Worm (Caenorhabditis elegans) whole organism, L2 larva: ENCODE data around the gene C16C8.20.

ENCODE experiments used
- ceh-82 ChIP-seq: fragments of 150-350 bp; optimal IDR thresholded peaks from 2 replicates; lab custom pipeline; 2014; ENCODE audit warnings: missing biosample characterization, missing genetic modification characterization
- mdl-1 ChIP-seq, 2 experiments: fragments of 150-350 bp in 1 of 2; sonication (generic microtip) in 1 of 2; optimal IDR thresholded peaks; 2 replicates each; lab custom pipeline; 2017; ENCODE audit warnings: missing biosample characterization in 2 of 2, missing genetic modification characterization in 2 of 2
- nhr-10 ChIP-seq: sonication (generic microtip); optimal IDR thresholded peaks from 2 replicates; lab custom pipeline; 2017; ENCODE audit warnings: missing biosample characterization, missing genetic modification characterization
- nhr-129 ChIP-seq: fragments of 150-350 bp; optimal IDR thresholded peaks from 2 replicates; lab custom pipeline; 2014; ENCODE audit warnings: missing biosample characterization, missing genetic modification characterization
- nhr-77 ChIP-seq: fragments of 150-350 bp; optimal IDR thresholded peaks from 2 replicates; lab custom pipeline; 2014; ENCODE audit warnings: missing biosample characterization, missing genetic modification characterization
- sma-3 ChIP-seq: sonication (generic microtip); optimal IDR thresholded peaks from 2 replicates; lab custom pipeline; 2016; ENCODE audit warnings: missing genetic modification reagents, missing genetic modification characterization, missing compliant biosample characterization
- snpc-4 ChIP-seq: fragments of 150-350 bp; optimal IDR thresholded peaks from 2 replicates; lab custom pipeline; 2014; ENCODE audit warnings: missing biosample characterization, missing genetic modification characterization

- TF ChIP-seq snpc-4 (no peak), ceh-82 (tag; lab: Kevin White, UChicago) (no peak), nhr-10 (tag; lab: Kevin White, UChicago) (no peak), nhr-77 (tag; lab: Kevin White, UChicago) (no peak), mdl-1 (tag; optimal IDR thresholded peaks at IDR 0.05; lab: Kevin White, UChicago) (no peak), sma-3 (no peak), nhr-129 (tag; lab: Kevin White, UChicago) (no peak)
Observed at ce11 chrII:3446647-3447046, at the start of gene C16C8.20, which contains the start of gene gldi-6.
